Worm (Caenorhabditis elegans): Measurements from ENCODE around the gene T05C1.2.

T05C1.2 gene

ce11 chrII:4482021-4482420 is at the start of gene T05C1.2:
Gene T05C1.2 (minus strand): TSS chrII:4482121.
- TF ChIP-seq nhr-76 (tag; optimal IDR thresholded peaks at IDR 0.05) (no peak), nhr-11 (tag; optimal IDR thresholded peaks at IDR 0.05) (no peak), R02D3.7 (tag; optimal IDR thresholded peaks at IDR 0.05) (no peak), unc-62 (GFP tag; optimal IDR thresholded peaks at IDR 0.05) (no peak), ceh-16 (tag; optimal IDR thresholded peaks at IDR 0.05) (no peak), nhr-43 (tag; optimal IDR thresholded peaks at IDR 0.05; ENCODE audit: poor library complexity, severe bottlenecking) (no peak), jun-1 (tag; optimal IDR thresholded peaks at IDR 0.05) (no peak), nhr-77 (tag; optimal IDR thresholded peaks at IDR 0.05) (no peak), pha-4 (tag; optimal IDR thresholded peaks at IDR 0.05) (no peak), tbx-2 (tag; optimal IDR thresholded peaks at IDR 0.05) (no peak), ztf-4 (tag; optimal IDR thresholded peaks at IDR 0.05) (no peak), ceh-9 (tag; optimal IDR thresholded peaks at IDR 0.05) (no peak)

- TF ChIP-seq nhr-23 (tag; optimal IDR thresholded peaks at IDR 0.05) (no peak), nhr-12 (tag; optimal IDR thresholded peaks at IDR 0.05) (no peak), pha-4 (tag; optimal IDR thresholded peaks at IDR 0.05) (no peak), ZK546.5 (tag; optimal IDR thresholded peaks at IDR 0.05) (no peak), egl-5 (tag; optimal IDR thresholded peaks at IDR 0.05) (no peak), nhr-237 (tag; optimal IDR thresholded peaks at IDR 0.05) (no peak), ztf-11 (tag; optimal IDR thresholded peaks at IDR 0.05) (no peak), skn-1 (tag; optimal IDR thresholded peaks at IDR 0.05) (no peak), pqm-1 (tag; optimal IDR thresholded peaks at IDR 0.05) (no peak), lsy-12 (tag; optimal IDR thresholded peaks at IDR 0.05) (no peak), fkh-10 (GFP tag; optimal IDR thresholded peaks at IDR 0.05) (no peak), nhr-25 (tag; optimal IDR thresholded peaks at IDR 0.05) (no peak)
Measured at ce11 chrII:4527800-4528199, 45.9 kb upstream of the T05C1.2 start, which contains the start of gene sra-35. Gene sra-35 (minus strand): TSS chrII:4527900.

ce11 chrII:4525185-4525584 is 43.3 kb upstream of the T05C1.2 start:
- TF ChIP-seq zag-1 (tag; optimal IDR thresholded peaks at IDR 0.05) (no peak), pha-4 (tag; optimal IDR thresholded peaks at IDR 0.05) (no peak), nhr-12 (tag; optimal IDR thresholded peaks at IDR 0.05) (no peak), eor-1 (tag; optimal IDR thresholded peaks at IDR 0.05) (no peak), fos-1 (tag; optimal IDR thresholded peaks at IDR 0.05) (no peak), hmg-11 (tag; optimal IDR thresholded peaks at IDR 0.05) (no peak)

- no peak for TF ChIP-seq zag-1 (tag; optimal IDR thresholded peaks at IDR 0.05)
- no peak for TF ChIP-seq nfya-1 (tag; optimal IDR thresholded peaks at IDR 0.05; ENCODE audit: insufficient read depth)
- TF ChIP-seq ceh-9 (tag; optimal IDR thresholded peaks at IDR 0.05) = no peak
- TF ChIP-seq R02D3.7 (tag; optimal IDR thresholded peaks at IDR 0.05) = no peak
- no peak for TF ChIP-seq lsy-12 (tag; optimal IDR thresholded peaks at IDR 0.05)
- TF ChIP-seq ztf-4 (tag; optimal IDR thresholded peaks at IDR 0.05) = no peak
- no peak for TF ChIP-seq elt-2 (tag; optimal IDR thresholded peaks at IDR 0.05)
- no peak for TF ChIP-seq pha-4 (tag; optimal IDR thresholded peaks at IDR 0.05)
- TF ChIP-seq jun-1 (tag; optimal IDR thresholded peaks at IDR 0.05) = no peak
- no peak for TF ChIP-seq lin-15B (tag; optimal IDR thresholded peaks at IDR 0.05)
Measured at ce11 chrII:4523122-4523672, 41.3 kb upstream of the T05C1.2 start, which contains the start of the genes B0304.4 and B0304.2. Gene B0304.4 (minus strand): TSS chrII:4523222. Gene B0304.2 (plus strand): TSS chrII:4523622.

ce11 chrII:4519976-4520594 is 38.2 kb upstream of the T05C1.2 start:
- peak; percentile 58 for TF ChIP-seq nhr-11 (tag; optimal IDR thresholded peaks at IDR 0.05)
- TF ChIP-seq nhr-23 (tag; optimal IDR thresholded peaks at IDR 0.05) = no peak
- TF ChIP-seq ztf-11 (tag; optimal IDR thresholded peaks at IDR 0.05) = no peak
- no peak for TF ChIP-seq nhr-237 (tag; optimal IDR thresholded peaks at IDR 0.05)

ce11 chrII:4518300-4518907 is 36.5 kb upstream of the T05C1.2 start, which contains the start of gene hlh-1:
Gene hlh-1 (plus strand): TSS chrII:4518574.
- TF ChIP-seq nfya-1 (tag; optimal IDR thresholded peaks at IDR 0.05; ENCODE audit: insufficient read depth) (peak; percentile 72), elt-1 (tag; optimal IDR thresholded peaks at IDR 0.05) (no peak), ztf-11 (tag; optimal IDR thresholded peaks at IDR 0.05) (no peak), lin-39 (tag; optimal IDR thresholded peaks at IDR 0.05) (peak; percentile 55), nhr-12 (tag; optimal IDR thresholded peaks at IDR 0.05) (no peak), egl-5 (tag; optimal IDR thresholded peaks at IDR 0.05) (peak; percentile 72), pqm-1 (tag; optimal IDR thresholded peaks at IDR 0.05) (no peak), ceh-28 (tag; optimal IDR thresholded peaks at IDR 0.05) (no peak)

Measured in whole organism, L3 larva.